Worm (Caenorhabditis elegans): ENCODE results near the gene C29E4.10.

- TF ChIP-seq ztf-23 (GFP tag; IDR thresholded peaks at IDR 0.05), result no peak
- no peak for TF ChIP-seq flt-1 (GFP tag; IDR thresholded peaks at IDR 0.05)
- TF ChIP-seq med-1 (GFP tag; optimal IDR thresholded peaks at IDR 0.05; ENCODE audit: insufficient read depth), result no peak
- TF ChIP-seq T22C8.4 (GFP tag; IDR thresholded peaks at IDR 0.05), result no peak
- no peak for TF ChIP-seq klf-2 (GFP tag; conservative IDR thresholded peaks at IDR 0.05)
- no peak for TF ChIP-seq ztf-29 (GFP tag; IDR thresholded peaks at IDR 0.05)
- no peak for TF ChIP-seq cog-1 (tag; optimal IDR thresholded peaks at IDR 0.05)
- TF ChIP-seq ref-1 (GFP tag; conservative IDR thresholded peaks at IDR 0.05), result no peak
- TF ChIP-seq tab-1 (GFP tag; IDR thresholded peaks at IDR 0.05), result no peak
Observed at ce11 chrIII:7952077-7952765, 14.6 kb downstream of the C29E4.10 start, which contains the start of gene C29E4.15.
